Worm (Caenorhabditis elegans) whole organism, L2 larva: ENCODE results near the gene C54D2.6.

Source experiments
- C34F6.9 ChIP-seq: fragments of 150-350 bp; optimal IDR thresholded peaks from 2 replicates; lab custom pipeline; 2014; ENCODE audit warnings: missing biosample characterization, missing genetic modification characterization
- F13H6.1 ChIP-seq: sonication (generic microtip); optimal IDR thresholded peaks from 2 replicates; lab custom pipeline; 2016; ENCODE audit warnings: missing genetic modification characterization, missing compliant biosample characterization
- R02D3.7 ChIP-seq: fragments of 150-350 bp; optimal IDR thresholded peaks from 2 replicates; lab custom pipeline; 2014; ENCODE audit warnings: missing biosample characterization, missing genetic modification characterization
- Y55F3AM.14 ChIP-seq: fragments of 200-800 bp; sonication (Bioruptor generic); optimal IDR thresholded peaks from 2 replicates; lab custom pipeline; 2018; ENCODE audit warnings: mild to moderate bottlenecking, missing genetic modification characterization, missing compliant biosample characterization
- ZK546.5 ChIP-seq: sonication (generic microtip); optimal IDR thresholded peaks from 2 replicates; lab custom pipeline; 2017; ENCODE audit warnings: missing biosample characterization, missing genetic modification characterization
- blmp-1 ChIP-seq: sonication (generic microtip); optimal IDR thresholded peaks from 2 replicates; lab custom pipeline; 2017; ENCODE audit warnings: missing genetic modification characterization, mild to moderate bottlenecking, missing compliant biosample characterization, antibody characterized with exemption, moderate library complexity; ENCODE audit not compliant: insufficient read depth
- ceh-16 ChIP-seq: fragments of 150-350 bp; optimal IDR thresholded peaks from 2 replicates; lab custom pipeline; 2014; ENCODE audit warnings: missing biosample characterization, missing genetic modification characterization
- ceh-82 ChIP-seq: fragments of 150-350 bp; optimal IDR thresholded peaks from 2 replicates; lab custom pipeline; 2014; ENCODE audit warnings: missing biosample characterization, missing genetic modification characterization
- dmd-4 ChIP-seq: sonication (generic microtip); optimal IDR thresholded peaks from 2 replicates; lab custom pipeline; 2017; ENCODE audit warnings: missing biosample characterization, missing genetic modification characterization
- egl-27 ChIP-seq: sonication (generic microtip); optimal IDR thresholded peaks from 3 replicates; lab custom pipeline; 2017; ENCODE audit warnings: missing biosample characterization, missing genetic modification reagents, missing genetic modification characterization
- elt-1 ChIP-seq: fragments of 150-350 bp; optimal IDR thresholded peaks from 2 replicates; lab custom pipeline; 2014; ENCODE audit warnings: missing biosample characterization, missing genetic modification characterization
- lin-11 ChIP-seq: fragments of 150-350 bp; sonication (generic microtip); optimal IDR thresholded peaks from 2 replicates; lab custom pipeline; 2014; ENCODE audit warnings: missing biosample characterization, missing genetic modification characterization, inconsistent platforms, mixed read lengths
- lin-39 ChIP-seq: fragments of 150-350 bp; optimal IDR thresholded peaks from 2 replicates; lab custom pipeline; 2014; ENCODE audit warnings: missing biosample characterization, missing genetic modification reagents, missing genetic modification characterization
- lsy-2 ChIP-seq, 2 experiments: fragments of 150-350 bp in 1 of 2; sonication (generic microtip) in 1 of 2; optimal IDR thresholded peaks; 2 replicates each; lab custom pipeline; 2014 to 2017; ENCODE audit warnings: missing biosample characterization in 2 of 2, missing genetic modification characterization in 2 of 2
- mab-5 ChIP-seq: fragments of 150-350 bp; optimal IDR thresholded peaks from 2 replicates; lab custom pipeline; 2014; ENCODE audit warnings: missing biosample characterization, missing genetic modification characterization
- mbf-1 ChIP-seq: sonication (generic microtip); optimal IDR thresholded peaks from 2 replicates; lab custom pipeline; 2017; ENCODE audit warnings: missing biosample characterization, missing genetic modification characterization
- nhr-10 ChIP-seq: sonication (generic microtip); optimal IDR thresholded peaks from 2 replicates; lab custom pipeline; 2017; ENCODE audit warnings: missing biosample characterization, missing genetic modification characterization
- nhr-11 ChIP-seq: fragments of 150-350 bp; optimal IDR thresholded peaks from 2 replicates; lab custom pipeline; 2014; ENCODE audit warnings: missing biosample characterization, missing genetic modification characterization
- nhr-12 ChIP-seq: fragments of 150-350 bp; optimal IDR thresholded peaks from 2 replicates; lab custom pipeline; 2014; ENCODE audit warnings: missing biosample characterization, missing genetic modification characterization
- nhr-129 ChIP-seq: fragments of 150-350 bp; optimal IDR thresholded peaks from 2 replicates; lab custom pipeline; 2014; ENCODE audit warnings: missing biosample characterization, missing genetic modification characterization
- nhr-21 ChIP-seq: fragments of 150-350 bp; optimal IDR thresholded peaks from 2 replicates; lab custom pipeline; 2014; ENCODE audit warnings: missing biosample characterization, missing genetic modification characterization
- nhr-23 ChIP-seq: fragments of 150-350 bp; optimal IDR thresholded peaks from 2 replicates; lab custom pipeline; 2014; ENCODE audit warnings: missing biosample characterization, missing genetic modification reagents, missing genetic modification characterization
- nhr-237 ChIP-seq: fragments of 150-350 bp; optimal IDR thresholded peaks from 2 replicates; lab custom pipeline; 2014; ENCODE audit warnings: missing biosample characterization, missing genetic modification characterization
- nhr-77 ChIP-seq: fragments of 150-350 bp; optimal IDR thresholded peaks from 2 replicates; lab custom pipeline; 2014; ENCODE audit warnings: missing biosample characterization, missing genetic modification characterization
- peb-1 ChIP-seq: fragments of 150-350 bp; optimal IDR thresholded peaks from 2 replicates; lab custom pipeline; 2014; ENCODE audit warnings: missing biosample characterization, missing genetic modification characterization
- sem-4 ChIP-seq: fragments of 150-350 bp; optimal IDR thresholded peaks from 2 replicates; lab custom pipeline; 2014; ENCODE audit warnings: missing biosample characterization, missing genetic modification reagents, missing genetic modification characterization
- skn-1 ChIP-seq: sonication (generic microtip); optimal IDR thresholded peaks from 2 replicates; lab custom pipeline; 2017; ENCODE audit warnings: missing biosample characterization, missing genetic modification characterization
- sma-3 ChIP-seq: sonication (generic microtip); optimal IDR thresholded peaks from 2 replicates; lab custom pipeline; 2016; ENCODE audit warnings: missing genetic modification reagents, missing genetic modification characterization, missing compliant biosample characterization
- sma-9 ChIP-seq, 2 experiments: fragments of 150-350 bp in 1 of 2; sonication (generic microtip) in 1 of 2; optimal IDR thresholded peaks; 2 replicates each; lab custom pipeline; 2014 to 2016; ENCODE audit warnings: missing genetic modification characterization in 2 of 2, mild to moderate bottlenecking in 1 of 2, missing biosample characterization in 1 of 2, missing compliant biosample characterization in 1 of 2, missing genetic modification reagents in 1 of 2, moderate library complexity in 1 of 2
- snpc-4 ChIP-seq: fragments of 150-350 bp; optimal IDR thresholded peaks from 2 replicates; lab custom pipeline; 2014; ENCODE audit warnings: missing biosample characterization, missing genetic modification characterization
- unc-39 ChIP-seq: fragments of 150-350 bp; optimal IDR thresholded peaks from 2 replicates; lab custom pipeline; 2014; ENCODE audit warnings: missing biosample characterization, missing genetic modification characterization
- unc-55 ChIP-seq: fragments of 150-350 bp; sonication (generic microtip); optimal IDR thresholded peaks from 3 replicates; lab custom pipeline; 2014; ENCODE audit warnings: missing biosample characterization, missing genetic modification reagents, missing genetic modification characterization
- unc-62 ChIP-seq: fragments of 150-350 bp; optimal IDR thresholded peaks from 2 replicates; lab custom pipeline; 2014; ENCODE audit warnings: missing biosample characterization, missing genetic modification reagents, missing genetic modification characterization
- ztf-1 ChIP-seq: fragments of 200-800 bp; sonication (Bioruptor generic); conservative IDR thresholded peaks from 2 replicates; pipeline ENCODE4 v1.3.6; 2022; ENCODE audit warnings: missing genetic modification characterization, missing compliant biosample characterization
- ztf-11 ChIP-seq: sonication (generic microtip); optimal IDR thresholded peaks from 2 replicates; lab custom pipeline; 2017; ENCODE audit warnings: missing biosample characterization, missing genetic modification characterization

C54D2.6 gene

DNA sequence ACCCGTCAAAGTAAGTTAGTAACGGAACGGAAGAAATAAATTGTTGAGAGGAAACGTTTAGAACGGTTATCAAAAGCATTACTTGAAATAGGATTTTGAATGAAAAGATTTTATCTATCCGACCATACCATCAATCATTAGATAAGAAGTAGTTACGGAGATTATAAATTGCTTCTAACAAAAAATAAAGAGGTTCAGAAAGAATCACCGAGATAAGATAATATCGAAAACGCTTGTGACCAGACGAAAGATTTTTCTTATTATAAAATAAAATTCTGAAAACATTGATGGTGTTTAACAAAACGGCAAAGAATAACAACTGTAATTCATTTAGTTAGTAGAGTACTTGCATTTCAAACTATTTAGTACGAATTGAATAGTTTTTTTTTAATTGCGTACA is 33.5 kb upstream of the C54D2.6 start, which contains the start of gene C39D10.8:
TSS of gene C39D10.8 (minus strand) at position 101 of the 400 bp plus-strand sequence.
- peak; percentile 6 for TF ChIP-seq nhr-21 (tag; lab: Kevin White, UChicago)
- no peak for TF ChIP-seq ZK546.5 (tag; lab: Kevin White, UChicago)

DNA sequence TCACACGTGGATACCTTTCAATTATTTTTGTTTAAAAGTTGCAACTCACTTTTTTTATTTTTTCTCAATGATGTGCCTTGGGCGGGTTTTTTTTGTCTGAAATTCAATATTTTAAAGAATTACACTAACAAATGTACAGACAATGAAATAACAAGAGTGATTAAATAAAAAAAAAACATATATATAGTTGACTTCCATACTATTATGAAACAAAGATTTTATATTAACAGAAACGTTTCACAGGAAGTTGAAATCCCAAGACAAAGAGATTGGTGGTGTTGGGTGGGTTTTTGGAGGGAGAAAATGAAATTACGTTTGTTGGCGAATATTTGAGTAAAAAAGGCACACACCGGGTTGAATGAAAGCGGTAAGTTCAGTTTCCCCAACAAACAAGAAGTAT is 28.5 kb upstream of the C54D2.6 start, which contains the start of gene cca-1:
TSS of gene cca-1 (minus strand) at position 101 of the 400 bp plus-strand sequence.
- no peak for TF ChIP-seq unc-39 (tag; lab: Kevin White, UChicago)

DNA sequence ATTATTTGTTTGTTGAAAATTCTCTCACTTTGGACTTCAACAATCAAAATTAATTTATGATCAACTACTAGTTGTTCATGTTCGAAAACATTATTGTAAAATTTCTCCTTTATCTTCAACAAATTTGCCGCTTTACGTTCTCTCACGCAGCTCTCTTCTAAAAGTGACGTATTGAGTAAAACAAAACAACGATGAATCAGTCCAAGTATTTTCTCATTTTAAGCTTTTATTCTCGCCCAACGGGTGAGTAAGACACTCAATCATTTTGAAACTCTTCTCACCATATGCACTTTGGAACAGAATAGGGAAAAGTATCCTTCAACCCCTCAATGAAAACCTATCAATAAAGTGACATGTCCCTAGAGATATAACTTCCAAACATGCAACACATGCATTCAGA is 26.0 kb upstream of the C54D2.6 start:
- TF ChIP-seq C34F6.9 (no peak), mab-5 (peak; percentile 29), sma-9 (GFP tag; optimal IDR thresholded peaks at IDR 0.05; lab: Kevin White, UChicago) (no peak), sma-9 (tag; optimal IDR thresholded peaks at IDR 0.05; lab: Kevin White, UChicago) (no peak), ceh-82 (tag; lab: Kevin White, UChicago) (no peak), unc-55 (GFP tag; lab: Kevin White, UChicago) (peak; percentile 63), nhr-23 (no peak), unc-39 (tag; lab: Kevin White, UChicago) (no peak), F13H6.1 (tag; lab: Kevin White, UChicago) (no peak)
- TF ChIP-seq, all 48 proteins: peak for 2

DNA sequence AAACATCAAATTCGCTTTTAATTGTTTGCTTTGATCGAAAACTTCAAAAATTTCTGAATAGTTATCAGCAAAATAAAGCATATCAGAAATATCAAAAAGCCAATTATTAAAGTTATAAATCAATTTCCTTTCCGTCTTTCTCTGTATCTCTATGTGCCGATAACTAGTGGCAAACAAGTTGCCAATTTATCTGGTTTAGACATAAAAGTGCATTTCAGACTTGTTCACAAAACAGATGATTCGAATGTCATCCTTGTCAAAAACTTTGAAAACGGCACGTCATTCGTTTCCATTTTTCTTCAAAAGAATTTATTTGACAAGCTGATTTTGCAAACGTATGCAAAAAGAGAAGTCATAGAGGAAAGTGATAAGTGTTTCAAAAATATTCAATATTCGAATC is 20.0 kb upstream of the C54D2.6 start:
- TF ChIP-seq nhr-77 = no peak
- peak; percentile 44 for TF ChIP-seq skn-1 (tag; lab: Kevin White, UChicago)
- TF ChIP-seq ztf-11 (tag; lab: Kevin White, UChicago) = no peak
- no peak for TF ChIP-seq Y55F3AM.14 (GFP tag; lab: Kevin White, UChicago)
- TF ChIP-seq snpc-4 = no peak
- TF ChIP-seq lin-11 (tag; lab: Kevin White, UChicago) = no peak

DNA sequence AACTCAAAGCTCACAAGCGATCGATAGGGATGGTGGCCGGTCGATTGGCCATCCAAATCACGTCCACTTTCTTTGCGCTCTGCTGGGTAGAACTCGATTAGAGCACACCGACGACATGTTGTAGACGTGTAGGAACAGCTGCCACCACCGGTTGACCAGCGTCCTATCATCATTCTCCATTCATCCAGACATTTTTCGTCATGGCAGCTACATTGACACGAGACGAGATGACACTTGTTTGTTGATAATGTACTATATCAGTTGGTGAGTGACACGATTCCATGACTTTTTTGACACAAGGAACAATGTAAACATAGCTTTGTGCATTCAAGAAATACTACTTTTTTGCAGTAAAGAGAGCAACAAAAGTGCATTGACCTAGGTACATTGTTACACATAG is 19.2 kb upstream of the C54D2.6 start:
- TF ChIP-seq F13H6.1 (tag; lab: Kevin White, UChicago) (peak; percentile 44), sem-4 (no peak), mbf-1 (no peak), nhr-129 (tag; lab: Kevin White, UChicago) (peak; percentile 70)

DNA sequence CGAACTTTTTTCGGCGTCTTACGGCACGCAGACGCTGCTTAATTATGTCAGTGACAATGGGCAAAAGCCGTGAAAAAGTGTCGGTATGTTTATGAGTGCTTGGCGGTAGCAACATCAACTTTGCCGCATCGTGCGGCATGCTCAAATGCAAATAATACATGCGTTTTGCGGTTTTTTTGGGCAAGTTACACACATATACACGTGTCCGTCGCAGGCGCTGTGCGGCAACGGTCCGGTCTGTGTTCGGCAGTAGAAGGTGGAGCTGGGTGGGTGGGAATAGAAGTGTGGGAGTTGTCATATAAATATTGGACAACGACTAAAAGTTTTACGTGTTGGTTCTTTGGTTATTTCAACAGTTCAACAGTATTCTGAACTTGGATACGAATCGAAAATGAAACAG is 5.1 kb downstream of the C54D2.6 start, which contains the start of gene idpp-11:
TSS of gene idpp-11 (plus strand) at position 301 of the 400 bp plus-strand sequence.
- TF ChIP-seq ztf-1 (GFP tag; lab: Robert Waterston, UW) = no peak
- TF ChIP-seq dmd-4 (tag; lab: Kevin White, UChicago) = no peak
- no peak for TF ChIP-seq peb-1 (tag; lab: Kevin White, UChicago)
- TF ChIP-seq F13H6.1 (tag; lab: Kevin White, UChicago) = no peak
- TF ChIP-seq sma-3 (GFP tag; lab: Kevin White, UChicago) = no peak
- TF ChIP-seq unc-39 (tag; lab: Kevin White, UChicago) = no peak
- no peak for TF ChIP-seq nhr-10 (tag; lab: Kevin White, UChicago)
- TF ChIP-seq mbf-1 = no peak
- TF ChIP-seq lsy-2 (tag; optimal IDR thresholded peaks at IDR 0.05; lab: Kevin White, UChicago) = no peak
- no peak for TF ChIP-seq mab-5
- no peak for TF ChIP-seq nhr-237 (tag; lab: Kevin White, UChicago)
- TF ChIP-seq nhr-77 = no peak
- no peak for TF ChIP-seq sma-9 (GFP tag; optimal IDR thresholded peaks at IDR 0.05; lab: Kevin White, UChicago)
- TF ChIP-seq sma-9 (tag; optimal IDR thresholded peaks at IDR 0.05; lab: Kevin White, UChicago) = no peak
- TF ChIP-seq ceh-16 (tag; lab: Kevin White, UChicago) = no peak
- TF ChIP-seq nhr-129 (tag; lab: Kevin White, UChicago) = no peak
- no peak for TF ChIP-seq ceh-82 (tag; lab: Kevin White, UChicago)
- no peak for TF ChIP-seq elt-1 (tag; lab: Kevin White, UChicago)
- no peak for TF ChIP-seq ZK546.5 (tag; lab: Kevin White, UChicago)

DNA sequence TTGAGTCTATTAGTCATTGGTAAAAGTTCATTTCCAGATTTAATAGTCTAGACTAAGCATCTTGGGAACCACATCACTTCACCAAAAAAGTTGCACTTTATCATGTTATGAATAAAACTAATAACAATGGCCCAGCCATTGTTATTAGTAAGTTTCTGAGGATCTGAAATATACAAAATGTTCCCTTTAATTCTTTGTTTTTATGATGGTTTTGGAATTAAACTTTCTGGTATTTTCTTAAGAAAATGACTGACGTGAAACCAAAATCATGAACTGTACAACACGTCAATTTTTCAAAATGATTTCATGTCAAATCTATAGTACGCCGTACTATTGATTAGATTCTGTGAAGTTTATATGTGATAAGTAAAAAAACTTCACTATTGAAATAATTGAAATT is 7.3 kb downstream of the C54D2.6 start:
- TF ChIP-seq mbf-1 (no peak), ztf-1 (GFP tag; lab: Robert Waterston, UW) (no peak), snpc-4 (no peak), unc-62 (GFP tag; lab: Kevin White, UChicago) (no peak), egl-27 (tag; lab: Kevin White, UChicago) (no peak), sma-9 (GFP tag; optimal IDR thresholded peaks at IDR 0.05; lab: Kevin White, UChicago) (no peak), sma-9 (tag; optimal IDR thresholded peaks at IDR 0.05; lab: Kevin White, UChicago) (no peak), R02D3.7 (tag; lab: Kevin White, UChicago) (no peak), nhr-12 (tag; lab: Kevin White, UChicago) (no peak), C34F6.9 (no peak), lin-39 (tag; lab: Kevin White, UChicago) (no peak), Y55F3AM.14 (GFP tag; lab: Kevin White, UChicago) (no peak), F13H6.1 (tag; lab: Kevin White, UChicago) (no peak), nhr-11 (tag; lab: Kevin White, UChicago) (no peak), unc-55 (GFP tag; lab: Kevin White, UChicago) (no peak), blmp-1 (tag; lab: Kevin White, UChicago) (no peak), ceh-82 (tag; lab: Kevin White, UChicago) (no peak)
